Worm (Caenorhabditis elegans): ENCODE measurements around the gene clk-1.

The clk-1 gene

DNA sequence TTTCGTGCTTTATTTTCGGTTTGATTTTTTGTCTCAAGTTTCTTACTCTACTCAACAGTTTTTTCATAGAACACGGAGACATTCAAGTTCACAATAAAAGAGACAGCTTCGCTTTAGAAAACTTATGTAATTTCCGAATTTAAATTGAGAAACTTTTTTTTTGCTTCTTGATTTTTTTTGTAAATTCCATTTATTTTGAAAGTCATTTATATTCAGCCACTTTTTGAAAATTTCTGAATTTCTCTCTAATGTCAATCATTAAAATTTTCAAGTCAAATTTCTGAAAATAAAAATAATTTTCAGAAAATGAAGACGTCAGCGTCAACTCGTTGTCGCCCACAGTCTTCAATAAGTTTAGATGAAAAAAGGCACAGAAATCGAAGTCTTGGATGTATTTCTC lies 10.2 kb downstream of the clk-1 start, which contains the start of gene T15B12.1:
T15B12.1 (plus strand) TSS at position 301 of the 400 bp plus-strand sequence.
- no peak for TF ChIP-seq unc-55 (GFP tag; optimal IDR thresholded peaks at IDR 0.05)
- TF ChIP-seq sma-9 (GFP tag; optimal IDR thresholded peaks at IDR 0.05), result no peak
- TF ChIP-seq sma-9 (tag; optimal IDR thresholded peaks at IDR 0.05), result no peak
- TF ChIP-seq lin-11 (tag; optimal IDR thresholded peaks at IDR 0.05), result no peak
- no peak for TF ChIP-seq egl-27 (tag; optimal IDR thresholded peaks at IDR 0.05)
- TF ChIP-seq crh-2 (tag; optimal IDR thresholded peaks at IDR 0.05), result no peak
- TF ChIP-seq ztf-1 (GFP tag; conservative IDR thresholded peaks at IDR 0.05), result no peak
- TF ChIP-seq nhr-237 (tag; optimal IDR thresholded peaks at IDR 0.05), result no peak
- no peak for TF ChIP-seq aly-2 (tag; optimal IDR thresholded peaks at IDR 0.05)
- TF ChIP-seq elt-3 (tag; optimal IDR thresholded peaks at IDR 0.05), result no peak
- no peak for TF ChIP-seq ceh-16 (tag; optimal IDR thresholded peaks at IDR 0.05)
- no peak for TF ChIP-seq nhr-12 (tag; optimal IDR thresholded peaks at IDR 0.05)
- TF ChIP-seq ztf-4 (tag; optimal IDR thresholded peaks at IDR 0.05), result no peak
- TF ChIP-seq mdl-1 (tag; optimal IDR thresholded peaks at IDR 0.05), result no peak
- TF ChIP-seq ZK546.5 (tag; optimal IDR thresholded peaks at IDR 0.05), result no peak
- no peak for TF ChIP-seq ceh-82 (tag; optimal IDR thresholded peaks at IDR 0.05)
- no peak for TF ChIP-seq C34F6.9 (tag; optimal IDR thresholded peaks at IDR 0.05)
- no peak for TF ChIP-seq dmd-4 (tag; optimal IDR thresholded peaks at IDR 0.05)

DNA sequence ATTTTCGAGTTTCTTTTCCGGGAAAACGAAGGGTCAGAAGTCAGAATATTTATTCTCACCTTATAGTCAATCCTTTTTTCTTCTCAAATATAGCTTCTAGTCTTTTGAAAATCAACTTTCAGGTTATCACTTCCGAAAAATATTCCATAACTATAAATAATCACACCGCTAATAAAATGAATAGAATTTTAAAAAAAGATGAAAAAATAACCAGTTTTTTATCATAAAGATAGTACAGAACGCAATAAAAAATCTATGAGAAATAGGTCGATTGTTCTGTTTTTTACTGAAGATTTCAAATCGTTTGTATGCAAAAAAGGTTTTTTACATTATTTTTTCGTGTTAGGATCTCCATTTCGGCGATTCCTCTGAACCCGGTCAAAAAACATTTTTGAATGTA lies 12.5 kb downstream of the clk-1 start:
- TF ChIP-seq dmd-4 (tag; optimal IDR thresholded peaks at IDR 0.05) (no peak), lin-13 (GFP tag; optimal IDR thresholded peaks at IDR 0.05) (no peak), nhr-12 (tag; optimal IDR thresholded peaks at IDR 0.05) (no peak), C34F6.9 (tag; optimal IDR thresholded peaks at IDR 0.05) (no peak), lin-39 (tag; optimal IDR thresholded peaks at IDR 0.05) (no peak), nhr-6 (tag; optimal IDR thresholded peaks at IDR 0.05) (no peak), ztf-4 (tag; optimal IDR thresholded peaks at IDR 0.05) (no peak), gmeb-1 (tag; optimal IDR thresholded peaks at IDR 0.05) (no peak), egl-27 (tag; optimal IDR thresholded peaks at IDR 0.05) (no peak), mab-5 (tag; optimal IDR thresholded peaks at IDR 0.05) (no peak), ceh-82 (tag; optimal IDR thresholded peaks at IDR 0.05) (no peak), nhr-23 (tag; optimal IDR thresholded peaks at IDR 0.05) (no peak), ztf-11 (tag; optimal IDR thresholded peaks at IDR 0.05) (no peak), zag-1 (tag; optimal IDR thresholded peaks at IDR 0.05) (no peak), nhr-237 (tag; optimal IDR thresholded peaks at IDR 0.05) (no peak)

DNA sequence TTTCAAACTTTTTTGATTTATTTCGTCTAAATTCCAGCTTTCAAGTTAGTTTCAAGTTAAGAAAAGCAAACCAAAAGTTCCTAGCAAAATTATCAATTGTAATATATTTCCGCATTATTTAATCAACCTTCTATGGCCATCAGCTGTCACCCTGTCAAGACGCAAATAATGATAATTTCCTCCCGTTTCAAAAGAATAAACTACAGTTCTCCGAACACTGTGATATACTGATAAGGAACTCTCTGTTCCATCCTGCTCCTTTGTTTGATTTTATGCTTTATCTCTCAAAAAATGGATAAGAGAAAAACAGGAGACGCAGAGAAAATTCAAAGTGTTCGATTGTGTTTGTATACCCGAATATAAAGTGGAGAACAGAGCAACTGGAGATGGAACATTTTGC lies 13.6 kb downstream of the clk-1 start:
- TF ChIP-seq skn-1 (tag; optimal IDR thresholded peaks at IDR 0.05) (no peak), fos-1 (tag; optimal IDR thresholded peaks at IDR 0.05) (peak; percentile 46)

DNA sequence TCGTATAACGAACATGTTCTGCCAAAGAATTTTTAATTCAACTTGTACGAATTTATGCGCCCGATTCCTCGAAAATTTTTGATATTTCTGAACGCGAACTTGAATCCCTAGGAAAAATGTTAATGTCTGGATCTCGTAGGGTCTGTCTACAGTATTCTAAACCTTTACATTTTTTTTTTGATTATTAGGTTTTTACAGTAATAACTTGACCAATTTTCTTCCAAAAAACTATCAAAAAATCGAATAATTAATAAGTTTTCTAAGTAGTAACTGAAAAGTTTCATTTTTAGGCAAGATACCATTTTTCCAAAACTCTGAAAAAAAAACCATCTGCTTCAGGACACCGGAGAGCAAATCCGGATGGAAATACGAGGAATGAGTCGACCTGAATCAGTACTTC lies 16.6 kb downstream of the clk-1 start:
- TF ChIP-seq gmeb-1 (tag; optimal IDR thresholded peaks at IDR 0.05), result no peak
- no peak for TF ChIP-seq nhr-11 (tag; optimal IDR thresholded peaks at IDR 0.05)
- no peak for TF ChIP-seq unc-55 (GFP tag; optimal IDR thresholded peaks at IDR 0.05)
- TF ChIP-seq unc-62 (GFP tag; optimal IDR thresholded peaks at IDR 0.05), result no peak
- no peak for TF ChIP-seq crh-2 (tag; optimal IDR thresholded peaks at IDR 0.05)
- TF ChIP-seq egl-27 (tag; optimal IDR thresholded peaks at IDR 0.05), result no peak
- TF ChIP-seq mbf-1 (tag; optimal IDR thresholded peaks at IDR 0.05), result no peak
- TF ChIP-seq ztf-1 (GFP tag; conservative IDR thresholded peaks at IDR 0.05), result no peak
- TF ChIP-seq unc-39 (tag; optimal IDR thresholded peaks at IDR 0.05), result no peak
- no peak for TF ChIP-seq ceh-16 (tag; optimal IDR thresholded peaks at IDR 0.05)
- no peak for TF ChIP-seq F13H6.1 (tag; optimal IDR thresholded peaks at IDR 0.05)

DNA sequence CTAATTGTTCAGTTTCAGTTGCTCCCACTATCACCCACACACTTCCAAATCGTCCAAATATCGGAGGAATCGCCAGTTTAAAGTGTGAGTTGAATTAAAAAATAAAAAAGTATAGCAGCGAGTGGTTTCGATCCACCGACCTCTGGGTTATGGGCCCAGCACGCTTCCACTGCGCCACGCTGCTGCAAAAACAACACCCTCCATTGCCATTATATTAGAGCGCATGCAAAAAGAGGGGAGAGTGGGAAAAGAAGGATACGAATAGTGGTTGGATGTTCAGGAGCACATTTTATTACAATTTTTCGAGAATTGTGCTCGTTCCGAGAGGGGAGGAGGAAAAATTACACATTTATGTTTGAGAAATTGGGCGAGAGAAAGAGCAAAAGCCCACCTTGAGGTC lies 17.2 kb downstream of the clk-1 start:
- TF ChIP-seq peb-1 (tag; optimal IDR thresholded peaks at IDR 0.05) (no peak), nhr-11 (tag; optimal IDR thresholded peaks at IDR 0.05) (no peak), nhr-25 (tag; optimal IDR thresholded peaks at IDR 0.05) (no peak), nhr-21 (tag; optimal IDR thresholded peaks at IDR 0.05) (peak; percentile 28), elt-3 (tag; optimal IDR thresholded peaks at IDR 0.05) (no peak), sma-9 (GFP tag; optimal IDR thresholded peaks at IDR 0.05) (peak; percentile 74), sma-9 (tag; optimal IDR thresholded peaks at IDR 0.05) (no peak), unc-62 (GFP tag; optimal IDR thresholded peaks at IDR 0.05) (no peak), ztf-1 (GFP tag; conservative IDR thresholded peaks at IDR 0.05) (no peak), mab-5 (tag; optimal IDR thresholded peaks at IDR 0.05) (peak; percentile 33), mdl-1 (tag; optimal IDR thresholded peaks at IDR 0.05) (no peak), zag-1 (tag; optimal IDR thresholded peaks at IDR 0.05) (no peak), unc-55 (GFP tag; optimal IDR thresholded peaks at IDR 0.05) (peak; percentile 50), ztf-11 (tag; optimal IDR thresholded peaks at IDR 0.05) (no peak), ceh-82 (tag; optimal IDR thresholded peaks at IDR 0.05) (no peak), blmp-1 (tag; optimal IDR thresholded peaks at IDR 0.05; ENCODE audit: insufficient read depth) (no peak), snpc-4 (tag; optimal IDR thresholded peaks at IDR 0.05) (no peak), nhr-237 (tag; optimal IDR thresholded peaks at IDR 0.05) (no peak), C34F6.9 (tag; optimal IDR thresholded peaks at IDR 0.05) (peak; percentile 58), ama-1 (optimal IDR thresholded peaks at IDR 0.05) (no peak), sma-3 (GFP tag; optimal IDR thresholded peaks at IDR 0.05) (peak; percentile 55), nhr-77 (tag; optimal IDR thresholded peaks at IDR 0.05) (no peak), mbf-1 (tag; optimal IDR thresholded peaks at IDR 0.05) (no peak), lin-11 (tag; optimal IDR thresholded peaks at IDR 0.05) (no peak), Y55F3AM.14 (GFP tag; optimal IDR thresholded peaks at IDR 0.05) (peak; percentile 67), elt-1 (tag; optimal IDR thresholded peaks at IDR 0.05) (no peak), lin-13 (GFP tag; optimal IDR thresholded peaks at IDR 0.05) (peak; percentile 56), aly-2 (tag; optimal IDR thresholded peaks at IDR 0.05) (no peak), ceh-16 (tag; optimal IDR thresholded peaks at IDR 0.05) (no peak), ZK546.5 (tag; optimal IDR thresholded peaks at IDR 0.05) (no peak), nhr-10 (tag; optimal IDR thresholded peaks at IDR 0.05) (no peak)
